Worm (Caenorhabditis elegans): Measurements from ENCODE around the gene F38B6.6.

F38B6.6 gene

DNA sequence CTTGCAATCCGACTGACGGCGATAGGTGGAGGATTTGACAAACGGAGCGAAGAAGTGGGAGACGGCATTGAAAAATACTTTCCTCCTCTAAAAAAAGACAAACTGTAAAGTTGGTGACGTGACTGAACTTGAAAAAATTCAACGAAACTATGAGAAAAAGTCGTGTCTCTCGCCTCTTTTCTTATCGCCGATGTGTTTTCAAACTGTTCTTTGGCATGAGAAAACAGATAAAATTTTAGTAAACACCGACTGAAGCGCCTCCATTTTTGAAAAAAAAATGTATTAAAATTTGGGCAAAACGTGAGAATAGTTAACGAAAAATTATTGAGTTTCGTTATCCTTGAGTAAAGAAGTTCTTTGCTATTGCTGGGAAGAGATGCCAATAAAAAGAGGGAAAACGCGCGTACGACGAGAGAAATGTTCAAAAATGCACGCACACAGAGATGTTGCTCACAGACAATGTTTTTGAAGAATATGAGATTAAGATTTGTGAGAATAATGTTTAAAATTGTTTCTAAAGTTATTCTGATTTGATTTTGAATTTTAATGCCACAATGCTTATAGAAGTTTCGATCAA, 39.0 kb upstream of the F38B6.6 start:
- TF ChIP-seq nhr-20 (tag; optimal IDR thresholded peaks at IDR 0.05) (no peak), hpl-2 (GFP tag; optimal IDR thresholded peaks at IDR 0.05) (no peak), dpl-1 (GFP tag; optimal IDR thresholded peaks at IDR 0.05) (no peak), xbp-1 (tag; optimal IDR thresholded peaks at IDR 0.05) (no peak), elt-2 (tag; optimal IDR thresholded peaks at IDR 0.05) (peak; percentile 28), lin-15B (tag; optimal IDR thresholded peaks at IDR 0.05) (no peak), swsn-7 (tag; optimal IDR thresholded peaks at IDR 0.05) (no peak), blmp-1 (tag; optimal IDR thresholded peaks at IDR 0.05) (peak; percentile 0), elt-3 (tag; optimal IDR thresholded peaks at IDR 0.05) (peak in 2 of 6 experiments; percentile 12 to 38), mep-1 (tag; optimal IDR thresholded peaks at IDR 0.05) (peak; percentile 6), lin-13 (GFP tag; optimal IDR thresholded peaks at IDR 0.05) (no peak), C16A3.4 (tag; optimal IDR thresholded peaks at IDR 0.05) (no peak), nhr-71 (tag; optimal IDR thresholded peaks at IDR 0.05) (peak; percentile 3), nhr-85 (tag) (peak; percentile 54), lin-35 (GFP tag; optimal IDR thresholded peaks at IDR 0.05) (peak in 1 of 2 experiments; percentile 30), ceh-88 (GFP tag; IDR thresholded peaks at IDR 0.05) (no peak), lin-14 (GFP tag; optimal IDR thresholded peaks at IDR 0.05) (peak; percentile 51), C34B4.2 (tag; optimal IDR thresholded peaks at IDR 0.05) (no peak), pqm-1 (tag; optimal IDR thresholded peaks at IDR 0.05) (no peak), nhr-90 (tag; optimal IDR thresholded peaks at IDR 0.05; ENCODE audit: poor library complexity) (no peak), lsy-2 (tag; optimal IDR thresholded peaks at IDR 0.05) (no peak), alr-1 (tag; optimal IDR thresholded peaks at IDR 0.05; ENCODE audit: borderline replicate concordance) (no peak), grh-1 (GFP tag; IDR thresholded peaks at IDR 0.05) (no peak), ceh-63 (GFP tag; optimal IDR thresholded peaks at IDR 0.05) (no peak)

DNA sequence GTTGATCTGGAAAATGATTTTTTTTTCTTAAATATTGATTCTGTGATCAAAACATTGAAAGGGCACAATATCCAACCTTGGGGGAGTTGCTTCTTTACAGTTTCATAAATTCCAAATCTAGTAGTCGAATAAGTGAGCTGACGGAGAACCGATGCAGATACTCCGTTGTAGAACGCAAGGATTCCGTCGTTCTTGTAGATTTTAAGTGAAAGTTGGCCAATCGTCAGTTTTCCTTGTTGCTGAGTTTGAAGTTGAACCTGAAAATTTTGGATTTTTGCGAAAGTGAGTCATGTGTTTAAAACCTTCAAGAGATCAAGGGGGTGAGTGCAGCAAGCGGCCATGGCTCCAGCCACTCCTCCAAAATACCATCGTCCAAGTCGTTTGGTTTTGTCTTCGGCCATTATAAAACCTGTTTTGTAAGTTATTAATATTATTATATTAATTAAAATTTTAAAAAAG, 35.4 kb upstream of the F38B6.6 start, which contains the start of gene slc-25A10:
Gene slc-25A10, minus strand, starts transcription at position 409 of the 459 bp plus-strand sequence.
- peak in 1 of 2 experiments; percentile 31 for TF ChIP-seq mdl-1 (tag; optimal IDR thresholded peaks at IDR 0.05)
- no peak for TF ChIP-seq blmp-1 (tag; optimal IDR thresholded peaks at IDR 0.05)
- TF ChIP-seq unc-98 (GFP tag; IDR thresholded peaks at IDR 0.05) = no peak
- TF ChIP-seq ama-1 (optimal IDR thresholded peaks at IDR 0.05) = peak; percentile 42

DNA sequence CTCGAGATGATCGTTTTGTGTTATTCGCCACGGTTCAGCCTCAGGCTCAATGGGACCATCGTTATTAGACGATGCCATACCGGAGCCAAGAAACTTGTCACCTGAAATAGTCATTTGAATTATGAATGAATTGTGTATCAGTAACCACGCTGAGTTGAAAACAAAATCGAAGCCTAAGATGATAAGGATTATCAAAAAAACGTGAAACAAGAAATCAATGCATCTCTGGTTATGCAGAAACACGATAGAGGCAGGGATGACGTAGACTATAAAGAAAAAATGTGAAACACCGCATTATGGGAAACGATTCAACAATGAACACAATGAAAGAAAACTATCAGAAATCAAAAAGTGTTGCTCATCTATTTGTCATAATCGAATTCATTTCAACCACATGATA, 33.1 kb upstream of the F38B6.6 start, which contains the start of gene smf-1:
Gene smf-1, minus strand, starts transcription at position 101 of the 400 bp plus-strand sequence.
- TF ChIP-seq elt-2 (tag; optimal IDR thresholded peaks at IDR 0.05) = peak; percentile 47
- no peak for TF ChIP-seq F16B12.6 (tag; optimal IDR thresholded peaks at IDR 0.05)
- TF ChIP-seq ets-5 (GFP tag; IDR thresholded peaks at IDR 0.05) = no peak
- no peak for TF ChIP-seq nhr-76 (tag; optimal IDR thresholded peaks at IDR 0.05)

DNA sequence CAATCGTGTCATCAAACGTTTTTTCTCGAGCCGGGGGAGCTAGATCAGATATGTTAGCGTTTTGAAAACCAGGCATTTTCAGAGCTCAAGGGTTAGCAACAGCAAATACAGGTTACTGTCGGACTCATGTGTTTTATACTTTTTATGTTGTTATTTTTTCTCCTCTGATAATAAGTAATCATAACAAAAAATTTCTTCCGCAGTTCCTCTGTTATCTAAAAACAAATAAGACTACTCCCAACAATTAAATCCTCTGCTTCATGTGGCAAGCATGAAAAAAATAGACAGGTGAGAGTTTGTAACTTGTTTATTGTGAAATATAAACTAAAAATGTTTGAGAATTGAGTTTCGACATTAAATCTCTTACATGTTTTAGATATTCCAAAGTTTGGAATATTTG, 28.7 kb upstream of the F38B6.6 start, which contains the start of gene smf-2:
Gene smf-2, minus strand, starts transcription at position 101 of the 400 bp plus-strand sequence.
- TF ChIP-seq F16B12.6 (tag; optimal IDR thresholded peaks at IDR 0.05) = no peak

DNA sequence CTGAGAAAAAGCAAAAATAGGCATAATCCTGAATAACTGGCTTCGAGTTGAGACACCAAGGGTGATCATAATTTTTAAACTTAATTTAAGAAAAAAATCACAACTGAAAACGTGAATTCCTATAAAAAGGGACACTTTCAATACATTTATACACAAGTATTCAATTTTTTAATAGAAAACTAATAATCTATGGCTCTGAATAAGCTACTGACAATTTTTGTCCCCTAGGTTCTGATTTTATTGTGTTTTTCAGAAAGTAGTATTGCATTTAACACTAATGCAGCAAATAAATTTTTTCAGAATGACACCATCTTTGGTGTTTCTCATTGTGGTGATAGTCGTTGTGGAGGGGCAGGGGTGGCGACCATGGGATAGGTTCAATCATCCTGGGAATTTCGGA, 23.4 kb upstream of the F38B6.6 start, which contains the start of gene nas-11:
Gene nas-11, plus strand, starts transcription at position 301 of the 400 bp plus-strand sequence.
- TF ChIP-seq lin-39 (tag; optimal IDR thresholded peaks at IDR 0.05) (no peak), elt-3 (tag; optimal IDR thresholded peaks at IDR 0.05) (no peak), efl-1 (optimal IDR thresholded peaks at IDR 0.05) (no peak), efl-1 (GFP tag; optimal IDR thresholded peaks at IDR 0.05 in 1 of 2) (peak in 1 of 2 experiments; percentile 77)

All from whole organism, L1 larva.